Fruit fly (Drosophila melanogaster): Measurements from ENCODE around the gene ifc.

ifc gene

dm6 chr2L:5982334-5982987 lies 3.7 kb upstream of the ifc start (continued):
- TF ChIP-seq CG10979 (tag; optimal IDR thresholded peaks at IDR 0.05) (peak; percentile 33), vvl (GFP tag; IDR thresholded peaks at IDR 0.05) (no peak), kay (GFP tag; optimal IDR thresholded peaks at IDR 0.05) (peak; percentile 2), shn (GFP tag; optimal IDR thresholded peaks at IDR 0.05) (no peak), CG10959 (GFP tag; IDR thresholded peaks at IDR 0.05) (no peak), Fer3 (tag; optimal IDR thresholded peaks at IDR 0.05) (peak; percentile 12), nmo (GFP tag; optimal IDR thresholded peaks at IDR 0.05) (peak; percentile 38), CoRest (tag; optimal IDR thresholded peaks at IDR 0.05) (peak; percentile 45), CG17385 (GFP tag; optimal IDR thresholded peaks at IDR 0.05) (peak; percentile 4), pfk (GFP tag; optimal IDR thresholded peaks at IDR 0.05) (peak; percentile 34), Hr78 (GFP tag; optimal IDR thresholded peaks at IDR 0.05) (peak in 1 of 2 experiments; percentile 91), CG15601 (tag; optimal IDR thresholded peaks at IDR 0.05) (peak; percentile 78), HmgZ (tag; optimal IDR thresholded peaks at IDR 0.05) (peak; percentile 78), sens-2 (GFP tag; IDR thresholded peaks at IDR 0.05) (no peak), knrl (GFP tag; IDR thresholded peaks at IDR 0.05; ENCODE audit: partially characterized antibody) (no peak), gsb (GFP tag; IDR thresholded peaks at IDR 0.05) (no peak), CG6854 (GFP tag; optimal IDR thresholded peaks at IDR 0.05) (peak; percentile 2), HHEX (GFP tag; optimal IDR thresholded peaks at IDR 0.05) (no peak), CTCF (GFP tag; optimal IDR thresholded peaks at IDR 0.05) (peak; percentile 35), Sry-δ (GFP tag; optimal IDR thresholded peaks at IDR 0.05) (peak; percentile 34), sr (GFP tag; IDR thresholded peaks at IDR 0.05) (no peak), CG12219 (GFP tag; optimal IDR thresholded peaks at IDR 0.05) (peak; percentile 0), Six4 (GFP tag; optimal IDR thresholded peaks at IDR 0.05) (peak; percentile 8), unpg (GFP tag; optimal IDR thresholded peaks at IDR 0.05) (peak; percentile 19), repo (GFP tag; optimal IDR thresholded peaks at IDR 0.05) (no peak), ash1 (GFP tag; optimal IDR thresholded peaks at IDR 0.05) (peak; percentile 31), dati (GFP tag; IDR thresholded peaks at IDR 0.05) (no peak), chn (GFP tag; optimal IDR thresholded peaks at IDR 0.05) (peak; percentile 38), odd (GFP tag; optimal IDR thresholded peaks at IDR 0.05) (peak; percentile 34), CG4282 (GFP tag; optimal IDR thresholded peaks at IDR 0.05) (peak; percentile 11), gsb-n (tag; optimal IDR thresholded peaks at IDR 0.05) (peak; percentile 13), CG10543 (GFP tag; optimal IDR thresholded peaks at IDR 0.05) (peak; percentile 94), CG17802 (tag; optimal IDR thresholded peaks at IDR 0.05) (no peak), yki (optimal IDR thresholded peaks at IDR 0.05) (no peak), Nf-YB (GFP tag; optimal IDR thresholded peaks at IDR 0.05) (peak; percentile 50), CG16815 (GFP tag; optimal IDR thresholded peaks at IDR 0.05) (no peak), CG5180 (GFP tag; optimal IDR thresholded peaks at IDR 0.05) (peak; percentile 93), Antp (GFP tag; optimal IDR thresholded peaks at IDR 0.05) (peak; percentile 11), CG4360 (GFP tag; IDR thresholded peaks at IDR 0.05) (no peak), cato (GFP tag; optimal IDR thresholded peaks at IDR 0.05; ENCODE audit: borderline replicate concordance) (no peak), fru (optimal IDR thresholded peaks at IDR 0.05) (no peak), pho (GFP tag; optimal IDR thresholded peaks at IDR 0.05) (peak; percentile 38), CG12155 (GFP tag; optimal IDR thresholded peaks at IDR 0.05) (peak; percentile 51)

Measured in whole organism, embryonic.